Worm (Caenorhabditis elegans): ENCODE data around the gene T22E5.1.

DNA sequence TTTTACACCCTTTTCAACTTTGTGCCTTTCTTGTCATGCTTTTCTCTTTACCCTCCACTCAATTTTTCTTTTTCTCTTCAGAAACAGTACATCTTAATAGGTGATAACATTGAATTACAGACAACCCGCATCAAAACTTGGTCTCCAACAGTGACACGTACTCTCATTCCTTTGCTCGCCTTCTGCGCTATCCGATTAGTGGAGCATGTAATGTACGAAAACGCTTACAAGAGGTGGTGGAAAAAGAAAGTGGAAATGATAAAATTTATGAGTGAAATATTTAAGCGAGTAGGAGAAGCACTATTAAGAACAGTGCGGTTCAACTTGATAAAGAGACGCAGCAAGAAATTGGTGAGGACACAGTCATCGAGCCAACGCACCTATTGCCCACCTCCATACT lies 43.9 kb downstream of the T22E5.1 start, which contains the start of gene pept-1:
- TF ChIP-seq aly-1 (tag; optimal IDR thresholded peaks at IDR 0.05), result no peak
- no peak for TF ChIP-seq ama-1 (optimal IDR thresholded peaks at IDR 0.05)
- TF ChIP-seq tbx-11 (GFP tag; IDR thresholded peaks at IDR 0.05), result no peak
- no peak for TF ChIP-seq hmg-4 (GFP tag; optimal IDR thresholded peaks at IDR 0.05)
- no peak for TF ChIP-seq ceh-13 (GFP tag; optimal IDR thresholded peaks at IDR 0.05)
- TF ChIP-seq sea-1 (GFP tag; conservative IDR thresholded peaks at IDR 0.05), result no peak
- TF ChIP-seq tbx-37 (GFP tag; conservative IDR thresholded peaks at IDR 0.05), result no peak
- TF ChIP-seq ceh-36 (tag; optimal IDR thresholded peaks at IDR 0.05), result no peak
- no peak for TF ChIP-seq hnd-1 (tag; optimal IDR thresholded peaks at IDR 0.05)
- TF ChIP-seq B0310.2 (tag; optimal IDR thresholded peaks at IDR 0.05), result no peak
- no peak for TF ChIP-seq ets-7 (tag; optimal IDR thresholded peaks at IDR 0.05)
- no peak for TF ChIP-seq tra-4 (tag; optimal IDR thresholded peaks at IDR 0.05)
- no peak for TF ChIP-seq flt-1 (GFP tag; IDR thresholded peaks at IDR 0.05)
- no peak for TF ChIP-seq pes-1 (GFP tag; IDR thresholded peaks at IDR 0.05)

All from whole organism, early embryonic.